Worm (Caenorhabditis elegans) whole organism, late embryonic: ENCODE results near the gene alh-9.

Experiments used
- C08G9.2 ChIP-seq: sonication (generic microtip); optimal IDR thresholded peaks from 2 replicates; lab custom pipeline; 2016; ENCODE audit warnings: mild to moderate bottlenecking, missing genetic modification characterization, moderate library complexity, missing compliant biosample characterization
- C38D4.7 ChIP-seq: fragments of 200-800 bp; sonication (Bioruptor generic); optimal IDR thresholded peaks from 2 replicates; lab custom pipeline; 2018; ENCODE audit warnings: mild to moderate bottlenecking, missing genetic modification characterization, moderate library complexity, missing compliant biosample characterization
- F13H6.1 ChIP-seq: sonication (generic microtip); optimal IDR thresholded peaks from 2 replicates; lab custom pipeline; 2016; ENCODE audit warnings: missing genetic modification characterization, missing compliant biosample characterization
- K09A11.1 ChIP-seq: sonication (generic microtip); optimal IDR thresholded peaks from 2 replicates; lab custom pipeline; 2017; ENCODE audit warnings: antibody characterized with exemption, mild to moderate bottlenecking, missing genetic modification characterization, missing compliant biosample characterization; ENCODE audit not compliant: insufficient read depth
- T23F11.4 ChIP-seq: fragments of 200-800 bp; sonication (Bioruptor generic); optimal IDR thresholded peaks from 2 replicates; lab custom pipeline; 2018; ENCODE audit warnings: mild to moderate bottlenecking, missing genetic modification characterization, missing compliant biosample characterization
- Y22D7AL.16 ChIP-seq: sonication (generic microtip); optimal IDR thresholded peaks from 2 replicates; lab custom pipeline; 2016; ENCODE audit warnings: missing genetic modification characterization, missing compliant biosample characterization
- ahr-1 ChIP-seq: sonication (generic microtip); optimal IDR thresholded peaks from 2 replicates; lab custom pipeline; 2016; ENCODE audit warnings: missing genetic modification characterization, missing compliant biosample characterization
- ceh-18 ChIP-seq: sonication (generic microtip); optimal IDR thresholded peaks from 2 replicates; lab custom pipeline; 2016; ENCODE audit warnings: missing genetic modification characterization, missing compliant biosample characterization
- ceh-22 ChIP-seq: sonication (generic microtip); optimal IDR thresholded peaks from 2 replicates; lab custom pipeline; 2017; ENCODE audit warnings: missing biosample characterization, missing genetic modification characterization
- ceh-34 ChIP-seq: sonication (generic microtip); optimal IDR thresholded peaks from 2 replicates; lab custom pipeline; 2016; ENCODE audit warnings: mild to moderate bottlenecking, missing genetic modification characterization, missing compliant biosample characterization
- ceh-45 ChIP-seq: fragments of 200-800 bp; sonication (Bioruptor generic); IDR thresholded peaks from 2 replicates; pipeline ENCODE4 v1.3.6; 2022; ENCODE audit warnings: missing genetic modification reagents, missing genetic modification characterization, missing compliant biosample characterization
- ceh-48 ChIP-seq: sonication (generic microtip); optimal IDR thresholded peaks from 2 replicates; lab custom pipeline; 2016; ENCODE audit warnings: missing genetic modification characterization, inconsistent platforms, missing compliant biosample characterization
- ceh-6 ChIP-seq: fragments of 200-800 bp; sonication (Bioruptor generic); optimal IDR thresholded peaks from 2 replicates; lab custom pipeline; 2018; ENCODE audit warnings: mild to moderate bottlenecking, missing genetic modification characterization, missing compliant biosample characterization
- ceh-9 ChIP-seq: sonication (generic microtip); optimal IDR thresholded peaks from 2 replicates; lab custom pipeline; 2016; ENCODE audit warnings: mild to moderate bottlenecking, missing genetic modification characterization, inconsistent platforms, missing compliant biosample characterization
- dve-1 ChIP-seq: sonication (generic microtip); optimal IDR thresholded peaks from 2 replicates; lab custom pipeline; 2017; ENCODE audit warnings: antibody characterized with exemption, mild to moderate bottlenecking, missing genetic modification characterization, missing compliant biosample characterization
- ets-4 ChIP-seq: sonication (generic microtip); optimal IDR thresholded peaks from 2 replicates; lab custom pipeline; 2016; ENCODE audit warnings: missing genetic modification characterization, missing compliant biosample characterization
- fax-1 ChIP-seq: sonication (generic microtip); optimal IDR thresholded peaks from 2 replicates; lab custom pipeline; 2016; ENCODE audit warnings: missing genotype, missing genetic modification characterization, missing compliant biosample characterization
- fkh-6 ChIP-seq: sonication (generic microtip); optimal IDR thresholded peaks from 2 replicates; lab custom pipeline; 2016; ENCODE audit warnings: missing genetic modification characterization, missing compliant biosample characterization
- hlh-13 ChIP-seq: fragments of 200-800 bp; sonication (Bioruptor generic); optimal IDR thresholded peaks from 2 replicates; lab custom pipeline; 2018; ENCODE audit warnings: mild to moderate bottlenecking, missing genetic modification characterization, missing compliant biosample characterization
- hlh-8 ChIP-seq: sonication (generic microtip); optimal IDR thresholded peaks from 2 replicates; lab custom pipeline; 2016; ENCODE audit warnings: missing genotype, missing genetic modification characterization, missing compliant biosample characterization
- madf-2 ChIP-seq: sonication (generic microtip); optimal IDR thresholded peaks from 2 replicates; lab custom pipeline; 2017; ENCODE audit warnings: missing genetic modification characterization, missing compliant biosample characterization
- npax-4 ChIP-seq: sonication (generic microtip); optimal IDR thresholded peaks from 2 replicates; lab custom pipeline; 2016; ENCODE audit warnings: missing genetic modification characterization, missing compliant biosample characterization
- pat-9 ChIP-seq: fragments of 200-800 bp; sonication (Bioruptor generic); optimal IDR thresholded peaks from 2 replicates; lab custom pipeline; 2018; ENCODE audit warnings: mild to moderate bottlenecking, missing genetic modification characterization, moderate library complexity, missing compliant biosample characterization
- pros-1 ChIP-seq: fragments of 150-350 bp; optimal IDR thresholded peaks from 2 replicates; lab custom pipeline; 2014; ENCODE audit warnings: missing biosample characterization, missing genetic modification reagents, missing genetic modification characterization
- ref-2 ChIP-seq: sonication (generic microtip); optimal IDR thresholded peaks from 2 replicates; lab custom pipeline; 2016; ENCODE audit warnings: missing genetic modification characterization, missing compliant biosample characterization
- sdc-2 ChIP-seq: sonication (generic microtip); optimal IDR thresholded peaks from 2 replicates; lab custom pipeline; 2016; ENCODE audit warnings: missing genotype, missing genetic modification characterization, missing compliant biosample characterization
- sox-2 ChIP-seq: fragments of 200-800 bp; sonication (Bioruptor generic); IDR thresholded peaks from 2 replicates; pipeline ENCODE4 v1.3.6; 2022; ENCODE audit warnings: missing genetic modification reagents, missing genetic modification characterization, missing compliant biosample characterization
- unc-3 ChIP-seq, 2 experiments: fragments of 200-800 bp in 1 of 2; sonication (Bioruptor generic) in 1 of 2; sonication (generic microtip) in 1 of 2; conservative IDR thresholded peaks in 1 of 2; optimal IDR thresholded peaks in 1 of 2; 2 replicates each; pipeline versions ENCODE4 v1.3.6 to Lab custom; 2016 to 2022; ENCODE audit warnings: missing compliant biosample characterization in 2 of 2, missing genetic modification characterization in 2 of 2, missing genetic modification reagents in 1 of 2
- unc-42 ChIP-seq: sonication (generic microtip); optimal IDR thresholded peaks from 2 replicates; lab custom pipeline; 2016; ENCODE audit warnings: missing genotype, missing genetic modification characterization, missing compliant biosample characterization
- zip-5 ChIP-seq: sonication (generic microtip); optimal IDR thresholded peaks from 2 replicates; lab custom pipeline; 2016; ENCODE audit warnings: missing genetic modification characterization, missing compliant biosample characterization

The alh-9 gene

DNA sequence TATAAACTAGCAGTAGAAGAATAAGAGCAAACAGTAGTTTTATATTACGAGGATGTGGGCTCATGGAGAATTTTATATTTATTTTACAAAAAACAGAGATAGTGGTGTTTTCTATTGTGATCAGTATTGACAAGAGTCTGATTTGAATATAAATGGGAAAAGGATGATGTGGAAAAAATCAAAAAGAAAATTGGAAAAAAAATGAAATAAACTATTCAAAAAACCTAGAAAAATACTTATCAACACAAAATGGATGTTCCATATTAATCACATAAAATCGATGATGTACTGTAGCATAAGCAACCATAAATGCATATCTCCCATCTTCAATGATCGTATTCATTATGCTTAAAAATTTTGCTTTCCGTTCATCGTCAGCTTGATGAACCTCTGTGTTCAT, 31.1 kb downstream of the alh-9 start, which contains the start of gene C28H8.7:
Gene C28H8.7, minus strand, starts transcription at position 101 of the 400 bp plus-strand sequence.
- no peak for TF ChIP-seq npax-4
- TF ChIP-seq Y22D7AL.16 (tag; lab: Kevin White, UChicago), result no peak
- no peak for TF ChIP-seq sox-2 (GFP tag; lab: Robert Waterston, UW)
- no peak for TF ChIP-seq madf-2 (tag; lab: Kevin White, UChicago)
- no peak for TF ChIP-seq ref-2 (tag; lab: Kevin White, UChicago)
- no peak for TF ChIP-seq pros-1 (tag; lab: Kevin White, UChicago)
- TF ChIP-seq zip-5 (tag; lab: Kevin White, UChicago), result no peak
- TF ChIP-seq dve-1 (tag; lab: Kevin White, UChicago), result no peak

DNA sequence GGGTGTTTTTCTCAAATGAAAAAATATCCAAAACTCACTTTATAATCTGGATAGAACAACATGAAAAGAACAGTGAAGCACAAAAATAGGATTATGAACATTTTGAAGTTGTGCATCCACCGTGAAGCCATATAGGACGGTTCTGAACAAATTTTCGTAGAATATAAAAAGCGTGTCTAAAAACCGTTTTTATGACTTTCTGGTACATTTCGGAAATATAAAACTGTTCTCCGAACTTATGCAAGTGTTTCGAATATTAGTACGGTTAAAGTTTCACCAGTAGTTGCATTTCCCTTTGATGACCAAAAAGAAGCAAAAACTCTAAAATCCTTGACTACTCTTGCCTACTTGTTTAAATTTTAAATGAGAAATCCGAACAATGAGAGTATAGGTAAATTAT, 32.9 kb downstream of the alh-9 start, which contains the start of gene C28H8.8:
Gene C28H8.8, minus strand, starts transcription at position 101 of the 400 bp plus-strand sequence.
- no peak for TF ChIP-seq Y22D7AL.16 (tag; lab: Kevin White, UChicago)
- no peak for TF ChIP-seq zip-5 (tag; lab: Kevin White, UChicago)
- no peak for TF ChIP-seq npax-4
- TF ChIP-seq T23F11.4 (GFP tag; lab: Kevin White, UChicago), result no peak
- no peak for TF ChIP-seq ceh-6
- TF ChIP-seq C08G9.2 (tag; lab: Kevin White, UChicago), result no peak
- TF ChIP-seq ceh-18 (tag; lab: Kevin White, UChicago), result no peak
- no peak for TF ChIP-seq F13H6.1 (tag; lab: Kevin White, UChicago)
- TF ChIP-seq sdc-2, result no peak
- no peak for TF ChIP-seq madf-2 (tag; lab: Kevin White, UChicago)
- no peak for TF ChIP-seq fax-1 (tag; lab: Kevin White, UChicago)
- TF ChIP-seq hlh-8 (tag; lab: Kevin White, UChicago), result no peak
- TF ChIP-seq ref-2 (tag; lab: Kevin White, UChicago), result no peak
- TF ChIP-seq ceh-34 (tag; lab: Kevin White, UChicago), result no peak
- no peak for TF ChIP-seq unc-3 (GFP tag; conservative IDR thresholded peaks at IDR 0.05; lab: Robert Waterston, UW)
- no peak for TF ChIP-seq unc-3 (tag; optimal IDR thresholded peaks at IDR 0.05; lab: Kevin White, UChicago)
- no peak for TF ChIP-seq ceh-9 (tag; lab: Kevin White, UChicago)

- TF ChIP-seq fkh-6, result no peak
- peak; percentile 15 for TF ChIP-seq ceh-18 (tag; lab: Kevin White, UChicago)
- TF ChIP-seq ceh-48 (tag; lab: Kevin White, UChicago), result no peak
- TF ChIP-seq ahr-1 (tag; lab: Kevin White, UChicago), result no peak
Measured at ce11 chrIII:5892909-5893308, 37.1 kb downstream of the alh-9 start.

ce11 chrIII:5895913-5896312, 40.1 kb downstream of the alh-9 start, which contains the start of gene pxl-1:
Gene pxl-1, minus strand, starts transcription at chrIII:5896013.
- TF ChIP-seq ceh-22 (tag; lab: Kevin White, UChicago) (no peak), ets-4 (tag; lab: Kevin White, UChicago) (no peak), hlh-13 (GFP tag; lab: Kevin White, UChicago) (no peak), unc-42 (tag; lab: Kevin White, UChicago) (no peak), K09A11.1 (tag; lab: Kevin White, UChicago) (no peak), ceh-18 (tag; lab: Kevin White, UChicago) (no peak), ahr-1 (tag; lab: Kevin White, UChicago) (no peak), pat-9 (tag; lab: Kevin White, UChicago) (no peak), ref-2 (tag; lab: Kevin White, UChicago) (no peak)

- TF ChIP-seq ceh-45 (GFP tag; lab: Robert Waterston, UW), result no peak
Measured at ce11 chrIII:5897468-5897867, 41.6 kb downstream of the alh-9 start.

ce11 chrIII:5898631-5899030, 42.8 kb downstream of the alh-9 start:
- TF ChIP-seq ets-4 (tag; lab: Kevin White, UChicago), result no peak
- TF ChIP-seq ceh-18 (tag; lab: Kevin White, UChicago), result peak; percentile 27
- TF ChIP-seq C38D4.7 (GFP tag; lab: Kevin White, UChicago), result no peak
